Worm (Caenorhabditis elegans) whole organism, mixed stage, embryonic: Measurements from ENCODE around the gene nhr-183.

ENCODE experiments used
- ces-1 ChIP-seq: fragments of 150-350 bp; optimal IDR thresholded peaks from 2 replicates; lab custom pipeline; 2014; ENCODE audit warnings: missing biosample characterization, missing genetic modification reagents, missing genetic modification characterization
- elt-1 ChIP-seq: sonication (generic microtip); optimal IDR thresholded peaks from 2 replicates; lab custom pipeline; 2017; ENCODE audit warnings: missing genetic modification characterization, mild to moderate bottlenecking, missing compliant biosample characterization, antibody characterized with exemption, moderate library complexity, borderline replicate concordance; ENCODE audit not compliant: insufficient read depth
- lin-13 ChIP-seq: fragments of 150-350 bp; optimal IDR thresholded peaks from 2 replicates; lab custom pipeline; 2014; ENCODE audit warnings: missing biosample characterization, missing genetic modification characterization
- lsy-2 ChIP-seq: fragments of 150-350 bp; optimal IDR thresholded peaks from 2 replicates; lab custom pipeline; 2014; ENCODE audit warnings: missing biosample characterization, missing genetic modification characterization
- mep-1 ChIP-seq: fragments of 150-350 bp; optimal IDR thresholded peaks from 2 replicates; lab custom pipeline; 2017; ENCODE audit warnings: missing biosample characterization, missing genetic modification reagents, missing genetic modification characterization, inconsistent platforms
- nhr-237 ChIP-seq: fragments of 150-350 bp; optimal IDR thresholded peaks from 2 replicates; lab custom pipeline; 2014; ENCODE audit warnings: missing biosample characterization, missing genetic modification characterization
- snpc-4 ChIP-seq: fragments of 150-350 bp; optimal IDR thresholded peaks from 2 replicates; lab custom pipeline; 2014; ENCODE audit warnings: missing biosample characterization, missing genetic modification characterization
- ztf-11 ChIP-seq: fragments of 150-350 bp; optimal IDR thresholded peaks from 2 replicates; lab custom pipeline; 2014; ENCODE audit warnings: missing biosample characterization, missing genetic modification characterization

- TF ChIP-seq snpc-4 (tag; lab: Kevin White, UChicago) (no peak), lin-13 (tag; lab: Kevin White, UChicago) (no peak), mep-1 (tag; lab: Kevin White, UChicago) (no peak), nhr-237 (no peak), lsy-2 (tag; lab: Kevin White, UChicago) (no peak), ztf-11 (tag; lab: Kevin White, UChicago) (no peak), ces-1 (GFP tag; lab: Kevin White, UChicago) (no peak), elt-1 (tag; lab: Kevin White, UChicago) (no peak)
Observed at ce11 chrV:2228781-2229180, 35.7 kb downstream of the nhr-183 start, which contains the start of gene nhr-126.
